Worm (Caenorhabditis elegans) whole organism, L4 larva: ENCODE measurements around the gene fbxb-102.

ENCODE experiments used
- Y105C5A.15 ChIP-seq: fragments of 200-800 bp; sonication (Bioruptor generic); IDR thresholded peaks from 2 replicates; pipeline ENCODE4 v1.3.6; 2022; ENCODE audit warnings: missing genetic modification characterization, missing compliant biosample characterization
- ZK337.2 ChIP-seq: fragments of 200-800 bp; sonication (Bioruptor generic); IDR thresholded peaks from 2 replicates; pipeline ENCODE4 v1.3.6; 2022; ENCODE audit warnings: missing genetic modification reagents, missing genetic modification characterization, missing compliant biosample characterization
- ceh-82 ChIP-seq: sonication (generic microtip); optimal IDR thresholded peaks from 2 replicates; lab custom pipeline; 2017; ENCODE audit warnings: missing biosample characterization, missing genetic modification characterization
- dmd-9 ChIP-seq: fragments of 200-800 bp; sonication (Bioruptor generic); IDR thresholded peaks from 2 replicates; pipeline ENCODE4 v1.3.6; 2022; ENCODE audit warnings: missing genetic modification reagents, missing genetic modification characterization, missing compliant biosample characterization
- fkh-10 ChIP-seq: fragments of 150-350 bp; optimal IDR thresholded peaks from 2 replicates; lab custom pipeline; 2014; ENCODE audit warnings: missing biosample characterization, missing genetic modification reagents, missing genetic modification characterization
- fos-1 ChIP-seq: fragments of 150-350 bp; optimal IDR thresholded peaks from 2 replicates; lab custom pipeline; 2014; ENCODE audit warnings: missing biosample characterization, missing genetic modification characterization
- lin-13 ChIP-seq: fragments of 150-350 bp; optimal IDR thresholded peaks from 2 replicates; lab custom pipeline; 2014; ENCODE audit warnings: missing biosample characterization, missing genetic modification reagents, missing genetic modification characterization
- lir-3 ChIP-seq: sonication (generic microtip); optimal IDR thresholded peaks from 2 replicates; lab custom pipeline; 2016; ENCODE audit warnings: mild to moderate bottlenecking, missing genetic modification characterization, missing compliant biosample characterization
- mep-1 ChIP-seq: fragments of 150-350 bp; sonication (generic microtip); optimal IDR thresholded peaks from 3 replicates; lab custom pipeline; 2014; ENCODE audit warnings: missing biosample characterization, missing genetic modification characterization
- pha-4 ChIP-seq, 2 experiments: fragments of 150-350 bp in 1 of 2; fragments of 200-800 bp in 1 of 2; sonication (Bioruptor generic) in 1 of 2; IDR thresholded peaks in 1 of 2; optimal IDR thresholded peaks in 1 of 2; 2 replicates each; pipeline versions ENCODE4 v1.3.6 to Lab custom; 2014 to 2022; ENCODE audit warnings: missing genetic modification characterization in 2 of 2, missing genetic modification reagents in 2 of 2, missing biosample characterization in 1 of 2, missing compliant biosample characterization in 1 of 2
- php-3 ChIP-seq: fragments of 200-800 bp; sonication (Bioruptor generic); IDR thresholded peaks from 2 replicates; pipeline ENCODE4 v1.3.6; 2022; ENCODE audit warnings: missing genetic modification reagents, missing genetic modification characterization, missing compliant biosample characterization
- snpc-4 ChIP-seq: fragments of 150-350 bp; optimal IDR thresholded peaks from 2 replicates; lab custom pipeline; 2014; ENCODE audit warnings: missing biosample characterization, missing genetic modification characterization
- unc-62 ChIP-seq, 3 experiments: fragments of 150-350 bp in 1 of 3; sonication (generic microtip); optimal IDR thresholded peaks in 2 of 3; peaks in 1 of 3; 1 replicate in 1 of 3; 2 replicates in 2 of 3; lab custom pipeline; 2014 to 2017; ENCODE audit warnings: missing biosample characterization in 3 of 3, missing genetic modification characterization in 3 of 3, missing genetic modification reagents in 3 of 3, missing genotype in 1 of 3

DNA sequence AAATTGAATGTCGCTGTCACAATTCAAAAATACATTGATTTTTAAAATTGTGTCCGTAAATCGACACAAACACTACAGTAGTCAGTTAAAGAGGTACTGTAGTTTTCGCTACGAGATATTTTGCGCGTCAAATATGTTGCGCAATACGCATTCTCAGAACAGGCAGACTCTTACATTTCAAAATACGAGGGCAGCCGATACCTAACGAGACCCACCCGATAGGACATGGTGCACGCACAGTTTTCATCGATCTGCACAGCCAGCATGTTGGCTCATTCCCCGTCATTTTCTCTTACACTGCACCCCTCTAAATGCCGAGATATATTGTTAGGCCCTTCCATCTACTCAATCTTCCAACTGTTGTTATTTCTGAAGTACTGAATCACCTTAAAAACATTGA lies 20.5 kb upstream of the fbxb-102 start, which contains the start of gene F15A4.2:
- no peak for TF ChIP-seq ceh-82 (tag; lab: Kevin White, UChicago)
- TF ChIP-seq pha-4 (GFP tag; IDR thresholded peaks at IDR 0.05; lab: Robert Waterston, UW): no peak
- no peak for TF ChIP-seq pha-4 (tag; optimal IDR thresholded peaks at IDR 0.05; lab: Kevin White, UChicago)
- TF ChIP-seq dmd-9: no peak
- no peak for TF ChIP-seq fkh-10 (GFP tag; lab: Kevin White, UChicago)
- TF ChIP-seq snpc-4: no peak
- no peak for TF ChIP-seq Y105C5A.15
- no peak for TF ChIP-seq mep-1 (tag; lab: Kevin White, UChicago)
- no peak for TF ChIP-seq lin-13 (GFP tag; lab: Kevin White, UChicago)
- TF ChIP-seq unc-62 (GFP tag; optimal IDR thresholded peaks at IDR 0.05 in 1 of 2; lab: Kevin White, UChicago): no peak
- TF ChIP-seq unc-62 (tag; optimal IDR thresholded peaks at IDR 0.05; lab: Kevin White, UChicago): no peak
- TF ChIP-seq lir-3 (tag; lab: Kevin White, UChicago): no peak
- no peak for TF ChIP-seq ZK337.2 (GFP tag; lab: Robert Waterston, UW)
- TF ChIP-seq fos-1 (tag; lab: Kevin White, UChicago): no peak
- no peak for TF ChIP-seq php-3
